Worm (Caenorhabditis elegans) whole organism, late embryonic: ENCODE data around the gene ptc-3.

Source experiments
- C38D4.7 ChIP-seq: fragments of 200-800 bp; sonication (Bioruptor generic); optimal IDR thresholded peaks from 2 replicates; lab custom pipeline; 2018; ENCODE audit warnings: mild to moderate bottlenecking, missing genetic modification characterization, moderate library complexity, missing compliant biosample characterization
- F13H6.1 ChIP-seq: sonication (generic microtip); optimal IDR thresholded peaks from 2 replicates; lab custom pipeline; 2016; ENCODE audit warnings: missing genetic modification characterization, missing compliant biosample characterization
- K02D7.2 ChIP-seq: sonication (generic microtip); optimal IDR thresholded peaks from 2 replicates; lab custom pipeline; 2017; ENCODE audit warnings: mild to moderate bottlenecking, missing genetic modification characterization, missing compliant biosample characterization
- T23F11.4 ChIP-seq: fragments of 200-800 bp; sonication (Bioruptor generic); optimal IDR thresholded peaks from 2 replicates; lab custom pipeline; 2018; ENCODE audit warnings: mild to moderate bottlenecking, missing genetic modification characterization, missing compliant biosample characterization
- Y22D7AL.16 ChIP-seq: sonication (generic microtip); optimal IDR thresholded peaks from 2 replicates; lab custom pipeline; 2016; ENCODE audit warnings: missing genetic modification characterization, missing compliant biosample characterization
- ahr-1 ChIP-seq: sonication (generic microtip); optimal IDR thresholded peaks from 2 replicates; lab custom pipeline; 2016; ENCODE audit warnings: missing genetic modification characterization, missing compliant biosample characterization
- ama-1 ChIP-seq: fragments of 150-350 bp; optimal IDR thresholded peaks from 2 replicates; lab custom pipeline; 2014
- ceh-14 ChIP-seq: sonication (generic microtip); optimal IDR thresholded peaks from 2 replicates; lab custom pipeline; 2016; ENCODE audit warnings: missing genotype, missing genetic modification characterization, missing compliant biosample characterization
- ceh-30 ChIP-seq: fragments of 150-350 bp; optimal IDR thresholded peaks from 2 replicates; lab custom pipeline; 2014; ENCODE audit warnings: missing biosample characterization, missing genetic modification characterization
- ceh-34 ChIP-seq: sonication (generic microtip); optimal IDR thresholded peaks from 2 replicates; lab custom pipeline; 2016; ENCODE audit warnings: mild to moderate bottlenecking, missing genetic modification characterization, missing compliant biosample characterization
- ceh-45 ChIP-seq: fragments of 200-800 bp; sonication (Bioruptor generic); IDR thresholded peaks from 2 replicates; pipeline ENCODE4 v1.3.6; 2022; ENCODE audit warnings: missing genetic modification reagents, missing genetic modification characterization, missing compliant biosample characterization
- ceh-6 ChIP-seq: fragments of 200-800 bp; sonication (Bioruptor generic); optimal IDR thresholded peaks from 2 replicates; lab custom pipeline; 2018; ENCODE audit warnings: mild to moderate bottlenecking, missing genetic modification characterization, missing compliant biosample characterization
- ceh-9 ChIP-seq: sonication (generic microtip); optimal IDR thresholded peaks from 2 replicates; lab custom pipeline; 2016; ENCODE audit warnings: mild to moderate bottlenecking, missing genetic modification characterization, inconsistent platforms, missing compliant biosample characterization
- dmd-4 ChIP-seq: sonication (generic microtip); optimal IDR thresholded peaks from 2 replicates; lab custom pipeline; 2016; ENCODE audit warnings: borderline replicate concordance, missing genetic modification characterization, missing compliant biosample characterization
- elt-2 ChIP-seq: sonication (generic microtip); optimal IDR thresholded peaks from 2 replicates; lab custom pipeline; 2016; ENCODE audit warnings: missing genetic modification reagents, missing genetic modification characterization, missing compliant biosample characterization
- elt-4 ChIP-seq: sonication (generic microtip); optimal IDR thresholded peaks from 2 replicates; lab custom pipeline; 2016; ENCODE audit warnings: missing genetic modification characterization, missing compliant biosample characterization
- ets-4 ChIP-seq: sonication (generic microtip); optimal IDR thresholded peaks from 2 replicates; lab custom pipeline; 2016; ENCODE audit warnings: missing genetic modification characterization, missing compliant biosample characterization
- fkh-10 ChIP-seq: fragments of 150-350 bp; optimal IDR thresholded peaks from 2 replicates; lab custom pipeline; 2014; ENCODE audit warnings: missing biosample characterization, missing genetic modification reagents, missing genetic modification characterization
- fkh-6 ChIP-seq: sonication (generic microtip); optimal IDR thresholded peaks from 2 replicates; lab custom pipeline; 2016; ENCODE audit warnings: missing genetic modification characterization, missing compliant biosample characterization
- hlh-13 ChIP-seq: fragments of 200-800 bp; sonication (Bioruptor generic); optimal IDR thresholded peaks from 2 replicates; lab custom pipeline; 2018; ENCODE audit warnings: mild to moderate bottlenecking, missing genetic modification characterization, missing compliant biosample characterization
- hlh-30 ChIP-seq: sonication (generic microtip); optimal IDR thresholded peaks from 2 replicates; lab custom pipeline; 2017; ENCODE audit warnings: antibody characterized with exemption, missing genetic modification characterization, missing compliant biosample characterization; ENCODE audit not compliant: insufficient read depth
- hlh-6 ChIP-seq: sonication (generic microtip); optimal IDR thresholded peaks from 2 replicates; lab custom pipeline; 2016; ENCODE audit warnings: missing genotype, missing genetic modification characterization, missing compliant biosample characterization
- lim-6 ChIP-seq: sonication (generic microtip); optimal IDR thresholded peaks from 2 replicates; lab custom pipeline; 2016; ENCODE audit warnings: missing genetic modification characterization, missing compliant biosample characterization
- lin-11 ChIP-seq: fragments of 200-800 bp; sonication (Bioruptor generic); optimal IDR thresholded peaks from 2 replicates; lab custom pipeline; 2018; ENCODE audit warnings: mild to moderate bottlenecking, missing genetic modification characterization, missing compliant biosample characterization
- madf-2 ChIP-seq: sonication (generic microtip); optimal IDR thresholded peaks from 2 replicates; lab custom pipeline; 2017; ENCODE audit warnings: missing genetic modification characterization, missing compliant biosample characterization
- nfya-1 ChIP-seq: sonication (generic microtip); optimal IDR thresholded peaks from 2 replicates; lab custom pipeline; 2017; ENCODE audit warnings: missing genetic modification characterization, mild to moderate bottlenecking, missing compliant biosample characterization, antibody characterized with exemption, moderate library complexity
- nhr-11 ChIP-seq: fragments of 150-350 bp; optimal IDR thresholded peaks from 2 replicates; lab custom pipeline; 2014; ENCODE audit warnings: missing biosample characterization, missing genetic modification characterization
- nhr-232 ChIP-seq: sonication (generic microtip); optimal IDR thresholded peaks from 2 replicates; lab custom pipeline; 2016; ENCODE audit warnings: missing genetic modification characterization, missing compliant biosample characterization
- npax-4 ChIP-seq: sonication (generic microtip); optimal IDR thresholded peaks from 2 replicates; lab custom pipeline; 2016; ENCODE audit warnings: missing genetic modification characterization, missing compliant biosample characterization
- odd-2 ChIP-seq: sonication (generic microtip); optimal IDR thresholded peaks from 2 replicates; lab custom pipeline; 2017; ENCODE audit warnings: antibody characterized with exemption, mild to moderate bottlenecking, missing genetic modification characterization, missing compliant biosample characterization
- ref-2 ChIP-seq: sonication (generic microtip); optimal IDR thresholded peaks from 2 replicates; lab custom pipeline; 2016; ENCODE audit warnings: missing genetic modification characterization, missing compliant biosample characterization
- sox-2 ChIP-seq: fragments of 200-800 bp; sonication (Bioruptor generic); IDR thresholded peaks from 2 replicates; pipeline ENCODE4 v1.3.6; 2022; ENCODE audit warnings: missing genetic modification reagents, missing genetic modification characterization, missing compliant biosample characterization
- tbx-2 ChIP-seq: sonication (generic microtip); optimal IDR thresholded peaks from 2 replicates; lab custom pipeline; 2016; ENCODE audit warnings: missing genetic modification characterization, missing compliant biosample characterization
- unc-3 ChIP-seq, 2 experiments: fragments of 200-800 bp in 1 of 2; sonication (Bioruptor generic) in 1 of 2; sonication (generic microtip) in 1 of 2; conservative IDR thresholded peaks in 1 of 2; optimal IDR thresholded peaks in 1 of 2; 2 replicates each; pipeline versions ENCODE4 v1.3.6 to Lab custom; 2016 to 2022; ENCODE audit warnings: missing compliant biosample characterization in 2 of 2, missing genetic modification characterization in 2 of 2, missing genetic modification reagents in 1 of 2
- unc-55 ChIP-seq: sonication (generic microtip); optimal IDR thresholded peaks from 2 replicates; lab custom pipeline; 2017; ENCODE audit warnings: missing biosample characterization, missing genetic modification reagents, missing genetic modification characterization
- ztf-16 ChIP-seq: sonication (generic microtip); optimal IDR thresholded peaks from 2 replicates; lab custom pipeline; 2017; ENCODE audit warnings: missing genetic modification characterization, missing compliant biosample characterization

Gene ptc-3

DNA sequence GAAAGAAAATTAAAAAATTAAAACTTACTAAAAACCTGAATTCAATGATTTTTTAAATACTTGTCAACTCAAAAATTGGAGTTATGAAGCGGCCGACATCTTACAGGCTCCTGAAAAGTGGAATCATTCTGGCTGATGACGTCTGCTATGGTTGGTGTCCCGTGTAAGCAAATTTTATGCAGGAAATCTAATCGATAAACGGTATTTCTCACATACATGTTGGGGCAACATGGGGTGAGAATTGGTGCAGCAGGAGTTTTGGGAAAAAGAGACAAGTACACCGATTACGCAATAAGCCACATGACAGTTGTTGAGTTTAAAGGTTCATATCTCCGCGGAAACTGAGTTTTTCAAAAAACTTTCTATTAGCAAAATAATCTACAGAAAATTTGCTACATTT, 36.9 kb downstream of the ptc-3 start, which contains the start of gene K12H6.2:
Gene K12H6.2 (minus strand): TSS at position 101 of the 400 bp plus-strand sequence.
- no peak for TF ChIP-seq T23F11.4
- no peak for TF ChIP-seq unc-55 (GFP tag; lab: Kevin White, UChicago)
- TF ChIP-seq nfya-1 (tag; lab: Kevin White, UChicago): no peak
- no peak for TF ChIP-seq npax-4 (tag; lab: Kevin White, UChicago)
- no peak for TF ChIP-seq nhr-11 (tag; lab: Kevin White, UChicago)
- no peak for TF ChIP-seq C38D4.7 (GFP tag; lab: Kevin White, UChicago)
- no peak for TF ChIP-seq Y22D7AL.16
- no peak for TF ChIP-seq ceh-6 (GFP tag; lab: Kevin White, UChicago)
- no peak for TF ChIP-seq ceh-34
- TF ChIP-seq ref-2 (tag; lab: Kevin White, UChicago): no peak
- TF ChIP-seq ceh-9 (tag; lab: Kevin White, UChicago): no peak

DNA sequence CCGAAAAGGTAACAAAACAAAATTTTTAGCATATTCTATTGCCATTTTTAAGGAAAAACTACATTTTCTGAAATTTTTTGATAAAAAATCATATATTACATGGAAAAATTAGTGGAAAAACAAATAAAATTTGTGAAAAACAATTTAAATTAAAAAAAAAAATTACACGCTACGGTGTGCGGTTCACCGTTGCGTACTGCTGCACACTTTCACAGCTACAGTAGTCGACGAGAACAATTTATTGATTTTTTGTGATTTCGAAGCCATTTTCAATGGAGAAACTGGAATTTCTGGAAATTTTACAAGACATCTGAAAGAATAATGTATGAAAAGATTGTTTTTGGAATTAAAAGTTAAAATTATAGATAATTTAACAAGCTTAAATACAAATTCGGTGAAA, 37.4 kb downstream of the ptc-3 start:
- no peak for TF ChIP-seq hlh-6
- TF ChIP-seq fkh-6 (tag; lab: Kevin White, UChicago): no peak
- TF ChIP-seq ceh-34: no peak
- no peak for TF ChIP-seq odd-2 (tag; lab: Kevin White, UChicago)
- TF ChIP-seq ztf-16 (tag; lab: Kevin White, UChicago): no peak
- no peak for TF ChIP-seq T23F11.4
- no peak for TF ChIP-seq elt-4 (tag; lab: Kevin White, UChicago)
- TF ChIP-seq ceh-45 (GFP tag; lab: Robert Waterston, UW): no peak
- TF ChIP-seq ama-1 (lab: Kevin White, UChicago): no peak
- TF ChIP-seq fkh-10 (GFP tag; lab: Kevin White, UChicago): no peak
- no peak for TF ChIP-seq nhr-11 (tag; lab: Kevin White, UChicago)
- TF ChIP-seq K02D7.2 (tag; lab: Kevin White, UChicago): no peak
- no peak for TF ChIP-seq hlh-30 (tag; lab: Kevin White, UChicago)
- TF ChIP-seq, all 69 proteins: peak for 0

DNA sequence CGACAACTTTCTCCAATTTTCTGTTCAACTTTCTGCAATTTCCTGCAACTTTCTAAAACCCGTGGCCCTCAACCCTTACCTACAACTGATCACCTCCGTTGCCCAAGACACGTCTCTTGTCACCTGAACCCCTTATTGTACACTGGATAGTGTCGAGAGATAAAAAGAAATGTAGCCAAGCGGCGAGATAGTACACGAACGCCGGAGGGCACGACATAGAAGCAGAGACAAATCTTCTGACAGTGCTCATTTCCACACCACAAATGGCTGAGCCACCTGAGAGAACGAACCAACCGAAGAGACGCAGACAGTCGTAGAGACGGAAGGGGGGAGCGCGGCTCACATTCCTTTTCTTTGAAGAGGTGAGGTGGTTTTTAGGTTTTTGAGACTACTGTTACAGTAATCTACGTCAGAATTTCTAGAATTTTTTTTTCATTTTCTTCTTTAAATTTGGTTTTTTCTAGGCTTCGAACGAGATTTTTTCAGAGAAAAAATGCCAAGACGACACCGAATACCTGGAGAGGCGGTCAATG, 44.7 kb downstream of the ptc-3 start, which contains the start of gene K12H6.12:
Gene K12H6.12 (plus strand): TSS at position 483 of the 533 bp plus-strand sequence.
- TF ChIP-seq hlh-13 (GFP tag; lab: Kevin White, UChicago) (no peak), nhr-232 (tag; lab: Kevin White, UChicago) (no peak), fkh-10 (GFP tag; lab: Kevin White, UChicago) (no peak), unc-55 (GFP tag; lab: Kevin White, UChicago) (peak; percentile 29), tbx-2 (tag; lab: Kevin White, UChicago) (peak; percentile 15), hlh-30 (tag; lab: Kevin White, UChicago) (peak; percentile 77)

DNA sequence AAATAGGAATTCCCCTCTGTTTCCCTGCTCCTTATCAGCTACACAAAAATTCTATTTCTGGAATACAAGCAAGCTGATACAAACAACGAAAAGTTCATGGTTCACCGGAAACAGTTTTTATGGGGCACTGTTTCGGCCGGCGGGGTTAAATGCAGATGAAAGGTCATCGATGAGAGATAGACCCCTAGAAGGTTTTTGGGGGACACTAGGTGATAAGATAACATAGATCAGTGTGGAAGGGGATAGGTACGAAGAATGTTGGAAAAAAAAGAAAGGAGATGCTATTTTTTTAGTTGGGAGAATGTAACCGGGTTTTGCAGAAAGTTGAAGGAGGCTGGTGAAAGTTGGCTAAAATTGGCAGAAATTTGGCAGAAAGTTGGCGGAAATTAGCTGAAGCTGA, 46.8 kb downstream of the ptc-3 start:
- TF ChIP-seq elt-2 (tag; lab: Kevin White, UChicago) (peak; percentile 37), lim-6 (no peak), ahr-1 (tag; lab: Kevin White, UChicago) (no peak)

DNA sequence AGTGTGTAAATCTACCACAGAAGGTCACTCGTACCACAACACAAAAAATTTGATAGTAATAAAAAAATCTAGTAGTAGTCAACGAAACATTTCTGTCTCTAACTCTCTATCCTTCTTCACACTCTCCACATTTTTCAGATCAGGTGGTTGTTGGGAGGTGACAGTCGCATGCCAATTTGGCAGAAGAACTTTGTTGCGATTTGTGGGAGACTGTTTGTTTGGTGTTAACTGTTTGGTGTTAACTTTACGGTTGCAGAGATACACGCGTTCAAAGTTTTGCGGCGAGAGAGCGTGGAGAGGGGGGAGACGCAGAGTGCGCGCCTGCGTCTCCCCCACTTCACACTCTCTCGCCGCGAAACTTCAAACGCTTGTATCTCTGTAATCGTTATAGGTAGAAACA, 47.4 kb downstream of the ptc-3 start:
- TF ChIP-seq ahr-1 (tag; lab: Kevin White, UChicago): no peak
- TF ChIP-seq unc-55 (GFP tag; lab: Kevin White, UChicago): no peak
- TF ChIP-seq ceh-34: no peak
- TF ChIP-seq nhr-11 (tag; lab: Kevin White, UChicago): no peak
- TF ChIP-seq hlh-6: no peak
- TF ChIP-seq dmd-4 (tag; lab: Kevin White, UChicago): no peak
- no peak for TF ChIP-seq ets-4 (tag; lab: Kevin White, UChicago)
- TF ChIP-seq sox-2: no peak
- TF ChIP-seq ceh-6 (GFP tag; lab: Kevin White, UChicago): no peak
- no peak for TF ChIP-seq lin-11 (tag; lab: Kevin White, UChicago)
- TF ChIP-seq tbx-2 (tag; lab: Kevin White, UChicago): no peak
- TF ChIP-seq unc-3 (GFP tag; conservative IDR thresholded peaks at IDR 0.05; lab: Robert Waterston, UW): no peak
- TF ChIP-seq unc-3 (tag; optimal IDR thresholded peaks at IDR 0.05; lab: Kevin White, UChicago): no peak
- no peak for TF ChIP-seq ceh-45 (GFP tag; lab: Robert Waterston, UW)
- TF ChIP-seq ceh-14 (tag; lab: Kevin White, UChicago): no peak
- TF ChIP-seq madf-2 (tag; lab: Kevin White, UChicago): no peak
- TF ChIP-seq hlh-13 (GFP tag; lab: Kevin White, UChicago): no peak
- no peak for TF ChIP-seq ceh-30 (tag; lab: Kevin White, UChicago)
- no peak for TF ChIP-seq F13H6.1 (tag; lab: Kevin White, UChicago)
